Worm (Caenorhabditis elegans) whole organism, early embryonic: ENCODE measurements around the gene C44B9.2.

Source experiments
- B0310.2 ChIP-seq: sonication (generic microtip); optimal IDR thresholded peaks from 2 replicates; lab custom pipeline; 2016; ENCODE audit warnings: mild to moderate bottlenecking, missing genetic modification characterization, missing compliant biosample characterization
- F13C5.2 ChIP-seq: sonication (generic microtip); optimal IDR thresholded peaks from 2 replicates; lab custom pipeline; 2017; ENCODE audit warnings: mild to moderate bottlenecking, missing genetic modification characterization, inconsistent platforms, missing compliant biosample characterization
- ama-1 ChIP-seq: fragments of 150-350 bp; optimal IDR thresholded peaks from 2 replicates; lab custom pipeline; 2014
- ceh-13 ChIP-seq: fragments of 200-800 bp; sonication (Bioruptor generic); optimal IDR thresholded peaks from 2 replicates; lab custom pipeline; 2018; ENCODE audit warnings: mild to moderate bottlenecking, missing genetic modification characterization, missing compliant biosample characterization
- ceh-36 ChIP-seq: sonication (generic microtip); optimal IDR thresholded peaks from 2 replicates; lab custom pipeline; 2016; ENCODE audit warnings: missing genetic modification characterization, inconsistent platforms, missing compliant biosample characterization
- flt-1 ChIP-seq: fragments of 200-800 bp; sonication (Bioruptor generic); IDR thresholded peaks from 2 replicates; pipeline ENCODE4 v1.3.6; 2022; ENCODE audit warnings: missing genetic modification characterization, missing compliant biosample characterization
- hmbx-1 ChIP-seq: sonication (generic microtip); optimal IDR thresholded peaks from 2 replicates; lab custom pipeline; 2016; ENCODE audit warnings: mild to moderate bottlenecking, missing genetic modification characterization, missing compliant biosample characterization
- hmg-4 ChIP-seq: fragments of 200-800 bp; sonication (Bioruptor generic); optimal IDR thresholded peaks from 2 replicates; lab custom pipeline; 2018; ENCODE audit warnings: mild to moderate bottlenecking, missing genetic modification characterization, missing compliant biosample characterization
- hnd-1 ChIP-seq: sonication (generic microtip); optimal IDR thresholded peaks from 2 replicates; lab custom pipeline; 2016; ENCODE audit warnings: missing genetic modification characterization, missing compliant biosample characterization
- scrt-1 ChIP-seq: fragments of 200-800 bp; sonication (Bioruptor generic); IDR thresholded peaks from 2 replicates; pipeline ENCODE4 v1.3.6; 2022; ENCODE audit warnings: missing genetic modification characterization, missing compliant biosample characterization

ce11 chrIII:10881996-10882395, 6.8 kb downstream of the C44B9.2 start:
- TF ChIP-seq hnd-1 (tag; lab: Kevin White, UChicago) (no peak), ama-1 (no peak), ceh-36 (no peak), hmg-4 (no peak), scrt-1 (no peak), hmbx-1 (tag; lab: Kevin White, UChicago) (no peak), flt-1 (GFP tag; lab: Robert Waterston, UW) (no peak), B0310.2 (tag; lab: Kevin White, UChicago) (no peak), F13C5.2 (tag; lab: Kevin White, UChicago) (no peak), ceh-13 (GFP tag; lab: Kevin White, UChicago) (no peak)
